Fruit fly (Drosophila melanogaster) whole organism, adult: ENCODE measurements around the gene Zn72D.
A peak's percentile ranks its signal among the peaks of the same experiment; 100 is the strongest.

ENCODE experiments used
- CG11617 ChIP-seq: fragments of 200-800 bp; sonication (Bioruptor generic); optimal IDR thresholded peaks from 2 replicates; lab custom pipeline; 2017; ENCODE audit warnings: mild to moderate bottlenecking, missing biosample characterization, missing genetic modification reagents, missing genetic modification characterization
- CG12768 ChIP-seq: fragments of 200-800 bp; sonication (Bioruptor generic); optimal IDR thresholded peaks from 2 replicates; lab custom pipeline; 2017; ENCODE audit warnings: missing biosample characterization, missing genetic modification characterization, mild to moderate bottlenecking, moderate library complexity, missing genetic modification reagents
- CG14711 ChIP-seq: fragments of 200-800 bp; sonication (Bioruptor generic); optimal IDR thresholded peaks from 2 replicates; lab custom pipeline; 2018; ENCODE audit warnings: missing biosample characterization, mild to moderate bottlenecking, missing genetic modification characterization, moderate library complexity
- CG1620 ChIP-seq: fragments of 200-800 bp; sonication (Bioruptor generic); optimal IDR thresholded peaks from 2 replicates; lab custom pipeline; 2016; ENCODE audit warnings: missing biosample characterization, missing genetic modification characterization
- CG33017 ChIP-seq: fragments of 200-800 bp; sonication (Bioruptor generic); optimal IDR thresholded peaks from 2 replicates; lab custom pipeline; 2018; ENCODE audit warnings: missing biosample characterization, mild to moderate bottlenecking, missing genetic modification characterization, moderate library complexity
- CG5204 ChIP-seq: fragments of 200-800 bp; sonication (Bioruptor generic); optimal IDR thresholded peaks from 2 replicates; lab custom pipeline; 2016; ENCODE audit warnings: missing biosample characterization, missing genetic modification characterization
- CG7045 ChIP-seq: fragments of 200-800 bp; sonication (Bioruptor generic); optimal IDR thresholded peaks from 2 replicates; lab custom pipeline; 2017; ENCODE audit warnings: missing biosample characterization, mild to moderate bottlenecking, missing genetic modification characterization
- CG7101 ChIP-seq: fragments of 200-800 bp; sonication (Bioruptor generic); optimal IDR thresholded peaks from 2 replicates; lab custom pipeline; 2018; ENCODE audit warnings: missing biosample characterization, mild to moderate bottlenecking, missing genetic modification characterization, moderate library complexity
- Clk ChIP-seq: fragments of 200-800 bp; sonication (Bioruptor generic); optimal IDR thresholded peaks from 2 replicates; lab custom pipeline; 2017; ENCODE audit warnings: missing biosample characterization, missing genetic modification characterization
- Crg-1 ChIP-seq: fragments of 200-800 bp; sonication (Bioruptor generic); optimal IDR thresholded peaks from 2 replicates; lab custom pipeline; 2016; ENCODE audit warnings: missing biosample characterization, missing genetic modification characterization
- Hr96 ChIP-seq: fragments of 200-800 bp; sonication (Bioruptor generic); optimal IDR thresholded peaks from 2 replicates; lab custom pipeline; 2016; ENCODE audit warnings: missing biosample characterization, missing genetic modification characterization
- Mnt ChIP-seq: fragments of 200-800 bp; sonication (Bioruptor generic); optimal IDR thresholded peaks from 2 replicates; lab custom pipeline; 2016; ENCODE audit warnings: missing biosample characterization, mild to moderate bottlenecking, missing genetic modification characterization
- bab1 ChIP-seq: fragments of 200-800 bp; sonication (Bioruptor generic); optimal IDR thresholded peaks from 3 replicates; lab custom pipeline; 2019; ENCODE audit warnings: missing biosample characterization, mild to moderate bottlenecking, missing genetic modification characterization, moderate library complexity
- cic ChIP-seq: fragments of 200-800 bp; sonication (Bioruptor generic); optimal IDR thresholded peaks from 2 replicates; lab custom pipeline; 2017; ENCODE audit warnings: missing biosample characterization, mild to moderate bottlenecking, missing genetic modification characterization, moderate library complexity
- cnc ChIP-seq, 2 experiments: fragments of >200 bp; optimal IDR thresholded peaks; 2 replicates each; lab custom pipeline; 2017
- kay ChIP-seq: fragments of 200-800 bp; sonication (Bioruptor generic); peaks from one replicate; lab custom pipeline; 2016; ENCODE audit warnings: missing biosample characterization, missing genetic modification characterization, borderline replicate concordance
- ovo ChIP-seq: fragments of 200-800 bp; sonication (Bioruptor generic); optimal IDR thresholded peaks from 2 replicates; lab custom pipeline; 2016; ENCODE audit warnings: missing biosample characterization, missing genetic modification characterization
- pad ChIP-seq: fragments of 200-800 bp; sonication (Bioruptor generic); optimal IDR thresholded peaks from 3 replicates; lab custom pipeline; 2017; ENCODE audit warnings: missing biosample characterization, missing genetic modification characterization, mild to moderate bottlenecking, moderate library complexity, missing genetic modification reagents
- tj ChIP-seq: fragments of 200-800 bp; sonication (Bioruptor generic); optimal IDR thresholded peaks from 3 replicates; lab custom pipeline; 2017; ENCODE audit warnings: missing biosample characterization, mild to moderate bottlenecking, missing genetic modification characterization, moderate library complexity
- toe ChIP-seq: fragments of 200-800 bp; sonication (Bioruptor generic); optimal IDR thresholded peaks from 2 replicates; lab custom pipeline; 2016; ENCODE audit warnings: missing biosample characterization, missing genetic modification characterization

Zn72D gene

DNA sequence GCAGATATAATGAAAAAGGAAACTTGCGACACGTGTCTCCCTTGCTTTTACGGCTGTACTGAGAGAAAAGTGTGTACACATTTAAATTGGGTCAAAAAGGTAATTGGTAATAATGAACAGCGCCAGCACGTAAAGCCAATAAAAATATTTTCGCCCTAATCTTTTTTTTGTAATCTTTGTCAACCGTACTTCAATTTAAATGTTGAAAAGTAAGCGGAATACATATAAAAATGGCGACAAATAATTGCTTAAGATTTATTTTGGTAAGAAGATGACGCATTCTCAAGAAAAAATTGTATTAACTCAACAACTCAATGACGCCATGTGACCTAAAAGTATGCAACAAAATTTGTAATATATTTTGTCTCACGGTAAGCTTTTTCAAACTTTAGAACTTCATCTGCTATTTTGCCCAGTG lies 35.4 kb upstream of the Zn72D start:
- TF ChIP-seq Clk (GFP tag; lab: Kevin White, UChicago) (peak; percentile 37), pad (GFP tag; lab: Kevin White, UChicago) (peak; percentile 7), tj (peak; percentile 43), CG7045 (GFP tag; lab: Kevin White, UChicago) (peak; percentile 37), CG5204 (GFP tag; lab: Kevin White, UChicago) (no peak), Hr96 (no peak), kay (GFP tag; lab: Kevin White, UChicago) (no peak), CG11617 (GFP tag; lab: Kevin White, UChicago) (peak; percentile 26)

DNA sequence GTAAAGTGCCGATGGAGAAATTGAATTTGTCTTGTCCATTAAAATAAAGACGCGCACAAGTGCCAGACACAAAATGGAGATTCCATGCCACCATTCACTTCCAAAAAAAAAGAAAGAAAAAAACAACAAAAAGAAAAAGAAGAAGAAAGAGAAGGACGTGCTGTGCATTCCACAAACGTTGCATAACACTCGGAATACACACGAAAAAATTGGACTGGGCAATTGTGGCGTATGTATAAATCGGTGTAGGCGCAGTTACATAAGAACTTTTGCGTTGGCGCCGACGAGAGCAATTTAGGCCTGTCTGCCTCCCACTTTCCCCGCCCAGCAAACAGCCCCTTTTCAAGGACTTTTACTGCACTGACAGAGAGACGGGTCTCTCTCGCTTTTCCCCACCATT lies 34.9 kb upstream of the Zn72D start:
- no peak for TF ChIP-seq cnc (optimal IDR thresholded peaks at IDR 0.05; lab: Kevin White, UChicago)
- no peak for TF ChIP-seq CG7101
- no peak for TF ChIP-seq bab1 (GFP tag; lab: Kevin White, UChicago)
- TF ChIP-seq Crg-1 (GFP tag; lab: Kevin White, UChicago): no peak
- no peak for TF ChIP-seq CG11617 (GFP tag; lab: Kevin White, UChicago)
- TF ChIP-seq ovo (GFP tag; lab: Kevin White, UChicago): no peak
- TF ChIP-seq tj: no peak
- TF ChIP-seq Clk (GFP tag; lab: Kevin White, UChicago): no peak
- no peak for TF ChIP-seq pad (GFP tag; lab: Kevin White, UChicago)
- TF ChIP-seq CG12768 (GFP tag; lab: Kevin White, UChicago): no peak

DNA sequence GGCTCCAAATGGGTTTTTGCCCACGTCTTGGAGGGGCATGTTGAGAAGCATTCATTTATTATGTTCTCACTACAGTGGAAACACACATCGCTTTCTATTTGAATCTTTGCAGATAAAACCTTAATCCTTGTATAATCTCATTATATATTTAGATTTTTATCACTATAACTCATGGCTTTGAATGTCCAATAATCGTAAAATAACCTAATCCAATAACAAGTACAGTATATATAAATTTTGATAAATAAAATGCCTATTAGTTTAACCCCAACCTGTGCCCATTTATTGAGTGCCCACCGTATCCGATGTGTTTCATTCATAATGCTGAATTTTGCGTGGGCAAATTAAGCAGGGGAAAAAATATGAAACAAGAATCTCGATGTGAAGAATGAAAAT lies 34.1 kb upstream of the Zn72D start:
- TF ChIP-seq CG12768 (GFP tag; lab: Kevin White, UChicago) (no peak), Hr96 (no peak), kay (GFP tag; lab: Kevin White, UChicago) (peak; percentile 66), CG11617 (GFP tag; lab: Kevin White, UChicago) (no peak)

DNA sequence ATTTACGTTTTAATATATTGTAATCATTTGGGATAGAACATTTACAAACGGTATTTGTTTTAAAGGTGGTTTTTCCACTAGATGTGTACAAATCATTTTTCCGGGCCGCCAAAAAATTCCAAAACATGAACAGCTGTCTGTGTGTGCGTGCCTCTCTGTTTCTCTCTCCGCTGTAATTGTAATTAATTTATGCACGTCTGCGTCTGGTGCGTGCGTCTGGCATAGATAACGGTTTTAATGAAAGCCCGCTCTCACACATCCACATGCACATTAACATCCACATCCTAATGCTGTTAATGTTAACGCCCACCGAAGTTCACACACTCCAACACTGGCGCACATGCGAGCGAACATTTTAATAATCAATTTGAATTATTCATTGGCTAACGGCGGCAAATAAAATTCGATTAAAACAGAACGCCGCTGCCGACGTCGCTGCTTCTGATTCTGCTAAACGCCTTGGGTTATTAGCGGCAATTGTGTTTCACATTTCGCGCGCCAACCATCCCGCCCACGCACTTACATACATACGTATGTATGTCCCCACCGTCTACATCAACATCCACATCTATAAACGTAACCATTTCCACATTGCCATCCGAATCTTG lies 33.6 kb upstream of the Zn72D start:
- TF ChIP-seq CG7101 (no peak), CG11617 (GFP tag; lab: Kevin White, UChicago) (no peak), toe (GFP tag; lab: Kevin White, UChicago) (no peak), CG1620 (GFP tag; lab: Kevin White, UChicago) (no peak), CG33017 (no peak), Hr96 (no peak)

DNA sequence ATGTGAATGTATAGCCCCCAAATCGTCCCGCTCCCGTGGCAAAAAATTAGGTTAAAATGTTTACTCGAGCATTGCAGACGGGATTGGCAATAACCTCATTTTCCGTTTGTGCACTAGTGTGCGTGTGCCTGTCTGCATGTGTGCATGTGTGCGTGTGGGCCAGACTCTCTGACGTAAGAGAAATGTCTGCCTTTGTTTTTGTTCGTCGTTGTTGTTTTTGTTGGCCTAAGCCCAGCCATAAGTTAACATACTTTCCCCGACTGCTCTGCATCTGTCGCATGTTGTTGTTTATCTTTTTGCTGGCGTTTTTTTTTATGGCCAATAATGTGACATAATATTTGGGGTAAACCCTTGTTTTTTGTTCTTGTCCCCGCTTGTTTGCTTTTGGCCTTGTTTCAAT lies 32.9 kb upstream of the Zn72D start:
- TF ChIP-seq Crg-1 (GFP tag; lab: Kevin White, UChicago) (no peak), CG7101 (no peak), cic (GFP tag; lab: Kevin White, UChicago) (no peak), Hr96 (no peak), CG33017 (no peak), CG5204 (GFP tag; lab: Kevin White, UChicago) (no peak), CG14711 (tag; lab: Kevin White, UChicago) (no peak), Clk (GFP tag; lab: Kevin White, UChicago) (no peak)

DNA sequence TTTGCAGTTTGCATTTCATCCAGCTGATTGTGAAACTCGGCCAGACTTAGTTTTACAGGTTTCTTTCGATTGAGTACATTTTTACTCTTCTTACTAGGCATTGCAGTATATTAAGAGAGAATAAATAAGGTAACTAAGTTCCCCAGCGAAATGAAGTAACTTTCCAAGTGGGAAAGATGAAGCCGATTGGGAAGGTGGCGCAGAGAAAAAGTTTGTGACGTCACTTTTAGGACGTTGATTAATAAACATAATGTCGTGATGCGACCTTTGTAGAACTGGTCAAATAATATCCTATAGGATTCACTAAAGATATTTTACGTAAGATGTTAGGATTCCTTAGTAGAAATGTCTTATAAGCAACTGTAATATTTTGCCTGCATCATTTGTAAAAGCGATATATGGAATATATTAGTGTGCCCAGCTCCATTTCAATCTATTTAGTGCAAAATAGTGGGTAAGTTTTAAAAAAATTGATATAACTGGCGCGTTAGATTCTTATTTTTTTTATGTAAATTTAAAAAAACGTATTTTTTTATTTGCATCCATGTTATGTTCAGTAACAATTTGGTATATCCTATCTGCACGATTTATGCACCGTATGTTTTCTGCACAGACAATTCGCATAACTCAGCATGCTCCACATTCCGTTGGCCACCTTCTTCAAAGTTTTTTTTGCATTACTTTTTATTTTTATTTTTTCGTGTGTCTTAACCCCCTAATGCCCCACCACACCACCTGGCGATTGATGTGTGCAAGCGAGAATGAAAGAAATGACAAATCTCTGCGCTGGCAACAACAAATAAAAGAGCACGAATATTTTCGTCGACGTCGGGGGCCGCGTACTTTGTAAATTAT lies 31.5 kb upstream of the Zn72D start, which contains the start of gene CG32152:
TSS of gene CG32152 (minus strand) at position 352 of the 855 bp plus-strand sequence.
- TF ChIP-seq bab1 (GFP tag; lab: Kevin White, UChicago): peak; percentile 47
- TF ChIP-seq Hr96: no peak
- peak; percentile 87 for TF ChIP-seq tj

DNA sequence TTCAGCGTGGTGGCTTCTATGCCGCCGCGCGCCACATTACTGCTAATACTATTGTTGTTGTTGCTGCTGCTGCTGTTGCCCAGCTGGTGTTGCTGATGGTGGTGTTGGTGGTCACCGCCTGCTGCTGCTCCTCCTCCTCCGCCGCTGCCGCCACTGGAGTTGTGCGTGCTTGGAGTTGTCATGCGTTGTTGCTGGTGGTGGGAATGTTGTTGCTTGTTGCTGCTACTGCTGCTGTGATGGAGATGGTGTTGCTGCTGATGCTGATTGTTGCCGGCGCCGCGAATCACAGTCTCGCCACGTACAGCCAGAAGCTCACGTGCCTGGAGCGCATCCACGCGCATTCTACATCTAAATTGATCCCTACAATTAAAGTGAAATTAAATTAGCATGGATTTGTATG lies 29.1 kb upstream of the Zn72D start:
- TF ChIP-seq Clk (GFP tag; lab: Kevin White, UChicago) (no peak), tj (no peak), CG7045 (GFP tag; lab: Kevin White, UChicago) (no peak), CG14711 (tag; lab: Kevin White, UChicago) (no peak), Mnt (GFP tag; lab: Kevin White, UChicago) (no peak), cic (GFP tag; lab: Kevin White, UChicago) (no peak), CG1620 (GFP tag; lab: Kevin White, UChicago) (no peak)

DNA sequence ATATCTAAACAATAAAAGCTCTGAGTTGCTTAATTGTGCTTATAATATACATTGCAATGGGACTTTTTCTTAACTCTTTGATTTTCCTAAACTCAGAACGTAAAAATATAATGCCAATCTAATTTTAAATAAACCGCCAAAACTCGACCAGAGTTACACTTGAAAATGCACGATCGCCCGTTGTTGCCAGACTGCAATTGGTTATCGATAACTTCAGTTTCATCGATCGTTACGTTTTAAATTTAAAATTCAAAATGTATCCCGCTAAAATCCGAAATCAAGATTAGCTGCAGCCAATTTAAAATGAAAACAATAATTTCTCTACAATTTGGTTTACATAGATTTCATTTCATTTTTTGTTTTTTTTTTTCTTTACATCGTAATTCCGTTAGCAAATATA lies 26.7 kb upstream of the Zn72D start:
- peak; percentile 98 for TF ChIP-seq CG14711 (tag; lab: Kevin White, UChicago)
- TF ChIP-seq Hr96: no peak
- TF ChIP-seq bab1 (GFP tag; lab: Kevin White, UChicago): peak; percentile 41
